Fruit fly (Drosophila melanogaster): Measurements from ENCODE around the gene S6k.

- TF ChIP-seq CG8478 (optimal IDR thresholded peaks at IDR 0.05) (no peak), CTCF (optimal IDR thresholded peaks at IDR 0.05) (peak in 1 of 2 experiments; percentile 26)
Observed at dm6 chr3L:5752903-5753604, 57.7 kb downstream of the S6k start, which contains the start of gene Usp47.
